Worm (Caenorhabditis elegans): ENCODE measurements around the gene gcy-23.

ce11 chrIV:3266841-3267240, 22.3 kb downstream of the gcy-23 start:
- TF ChIP-seq lsy-12 (tag; optimal IDR thresholded peaks at IDR 0.05) (no peak), ztf-11 (tag; optimal IDR thresholded peaks at IDR 0.05) (no peak), R02D3.7 (tag; optimal IDR thresholded peaks at IDR 0.05) (no peak), unc-39 (tag; optimal IDR thresholded peaks at IDR 0.05) (no peak), egl-27 (tag; optimal IDR thresholded peaks at IDR 0.05) (no peak), pqm-1 (tag; optimal IDR thresholded peaks at IDR 0.05) (no peak)
